Fruit fly (Drosophila melanogaster) whole organism, embryonic: Measurements from ENCODE around the gene Sfp77F.

ENCODE experiments used
- Blimp-1 ChIP-seq: fragments of 200-800 bp; sonication (Bioruptor generic); optimal IDR thresholded peaks from 3 replicates; lab custom pipeline; 2018; ENCODE audit warnings: missing biosample characterization, missing genetic modification characterization, mild to moderate bottlenecking, moderate library complexity, missing genetic modification reagents
- CG11696 ChIP-seq: fragments of 200-800 bp; sonication (Bioruptor generic); IDR thresholded peaks from 2 replicates; pipeline ENCODE4 v1.3.6; 2022; ENCODE audit warnings: missing biosample characterization, missing genetic modification characterization
- CG34224 ChIP-seq: fragments of 200-800 bp; sonication (Bioruptor generic); IDR thresholded peaks from 3 replicates; pipeline ENCODE4 v1.3.6; 2022; ENCODE audit warnings: missing biosample characterization, missing genetic modification characterization; ENCODE audit not compliant: partially characterized antibody
- CG4404 ChIP-seq: fragments of 200-800 bp; sonication (Bioruptor generic); IDR thresholded peaks from 2 replicates; pipeline ENCODE4 v1.3.6; 2022; ENCODE audit warnings: missing biosample characterization, missing genetic modification characterization
- CG6854 ChIP-seq: fragments of 200-800 bp; sonication (Bioruptor generic); optimal IDR thresholded peaks from 3 replicates; lab custom pipeline; 2017; ENCODE audit warnings: missing biosample characterization, mild to moderate bottlenecking, missing genetic modification characterization
- Deaf1 ChIP-seq: fragments of 200-800 bp; optimal IDR thresholded peaks from 3 replicates; lab custom pipeline; 2019; ENCODE audit warnings: missing biosample characterization, mild to moderate bottlenecking, missing genetic modification characterization, moderate library complexity
- E2f1 ChIP-seq: fragments of 200-800 bp; sonication (Bioruptor generic); IDR thresholded peaks from 2 replicates; pipeline ENCODE4 v1.3.6; 2022; ENCODE audit warnings: missing biosample characterization, missing genetic modification characterization
- Lpt ChIP-seq: fragments of >200 bp; optimal IDR thresholded peaks from 2 replicates; lab custom pipeline; 2018; ENCODE audit warnings: missing biosample characterization, missing genetic modification characterization
- bsh ChIP-seq, 2 experiments: fragments of 200-800 bp; sonication (Bioruptor generic); optimal IDR thresholded peaks; 2 replicates each; lab custom pipeline; 2017 to 2018; ENCODE audit warnings: mild to moderate bottlenecking in 2 of 2, missing biosample characterization in 2 of 2, missing genetic modification characterization in 2 of 2, moderate library complexity in 1 of 2
- gcm2 ChIP-seq: fragments of 200-800 bp; sonication (Bioruptor generic); optimal IDR thresholded peaks from 2 replicates; lab custom pipeline; 2016; ENCODE audit warnings: missing biosample characterization, missing genetic modification characterization

DNA sequence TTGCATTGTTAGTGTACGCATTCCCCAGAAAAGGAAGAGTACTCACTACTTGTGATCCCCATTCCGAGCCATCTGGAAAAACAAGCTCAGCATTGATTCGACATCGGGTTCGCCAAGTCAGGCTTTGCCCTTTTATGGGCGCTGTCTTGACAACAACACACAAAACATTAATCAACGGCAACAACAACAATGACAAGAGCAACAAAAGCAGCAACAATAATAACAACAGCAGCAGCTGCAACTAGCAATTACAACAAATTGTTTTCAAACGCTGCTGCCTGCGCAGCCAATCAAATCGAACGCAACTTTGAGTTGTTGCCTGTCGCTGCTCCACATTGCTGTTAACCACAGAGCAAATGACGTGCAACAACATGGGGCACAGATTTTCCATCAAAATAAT is 44.9 kb upstream of the Sfp77F start:
- no peak for TF ChIP-seq gcm2 (GFP tag; lab: Kevin White, UChicago)
- TF ChIP-seq Deaf1 (tag; lab: Kevin White, UChicago) = no peak
- TF ChIP-seq CG34224 (GFP tag; lab: Robert Waterston, UW) = no peak
- TF ChIP-seq Blimp-1 (GFP tag; lab: Kevin White, UChicago) = no peak
- no peak for TF ChIP-seq bsh (GFP tag; optimal IDR thresholded peaks at IDR 0.05; lab: Kevin White, UChicago)
- TF ChIP-seq E2f1 (GFP tag; lab: Robert Waterston, UW) = no peak
- no peak for TF ChIP-seq CG6854
- no peak for TF ChIP-seq CG4404 (GFP tag; lab: Robert Waterston, UW)
- TF ChIP-seq Lpt = no peak
- TF ChIP-seq CG11696 = no peak
